Fruit fly (Drosophila melanogaster): ENCODE measurements around the gene ko.

- TF ChIP-seq Myc (optimal IDR thresholded peaks at IDR 0.05) = no peak
- TF ChIP-seq psq (optimal IDR thresholded peaks at IDR 0.05) = no peak
- TF ChIP-seq ttk (optimal IDR thresholded peaks at IDR 0.05) = no peak
- no peak for TF ChIP-seq h (optimal IDR thresholded peaks at IDR 0.05)
- no peak for TF ChIP-seq insv (optimal IDR thresholded peaks at IDR 0.05)
Observed at dm6 chr3L:21121353-21121752, 9.6 kb downstream of the ko start, which contains the start of gene CG43938.
